Fruit fly (Drosophila melanogaster) whole organism, embryonic: ENCODE data around the gene CG17593.
A peak's percentile ranks its signal among the peaks of the same experiment; 100 is the strongest.

ENCODE experiments used
- Abd-B ChIP-seq: fragments of 200-800 bp; sonication (Bioruptor generic); optimal IDR thresholded peaks from 2 replicates; lab custom pipeline; 2018; ENCODE audit warnings: missing biosample characterization, mild to moderate bottlenecking, missing genetic modification characterization, moderate library complexity
- Ada2b ChIP-seq: fragments of 200-800 bp; sonication (Bioruptor generic); IDR thresholded peaks from 2 replicates; pipeline ENCODE4 v1.3.6; 2022; ENCODE audit warnings: missing biosample characterization, missing genetic modification characterization
- Aef1 ChIP-seq: fragments of 200-800 bp; sonication (Bioruptor generic); IDR thresholded peaks from 3 replicates; pipeline ENCODE4 v1.3.6; 2022; ENCODE audit warnings: missing biosample characterization, missing genetic modification characterization
- Bdp1 ChIP-seq: fragments of 200-800 bp; sonication (Bioruptor generic); optimal IDR thresholded peaks from 3 replicates; lab custom pipeline; 2016; ENCODE audit warnings: missing biosample characterization, missing genetic modification characterization
- CG10209 ChIP-seq: fragments of 200-800 bp; sonication (Bioruptor generic); optimal IDR thresholded peaks from 3 replicates; lab custom pipeline; 2017; ENCODE audit warnings: missing biosample characterization, mild to moderate bottlenecking, missing genetic modification characterization, missing genetic modification reagents
- CG10462 ChIP-seq: fragments of 200-800 bp; sonication (Bioruptor generic); optimal IDR thresholded peaks from 2 replicates; lab custom pipeline; 2016; ENCODE audit warnings: missing biosample characterization, missing genetic modification characterization
- CG10959 ChIP-seq: fragments of 200-800 bp; sonication (Bioruptor generic); IDR thresholded peaks from 2 replicates; pipeline ENCODE4 v1.3.6; 2022; ENCODE audit warnings: missing biosample characterization, missing genetic modification characterization
- CG11504 ChIP-seq: fragments of 200-800 bp; sonication (Bioruptor generic); optimal IDR thresholded peaks from 3 replicates; lab custom pipeline; 2019; ENCODE audit warnings: missing biosample characterization, mild to moderate bottlenecking, missing genetic modification characterization, moderate library complexity
- CG13775 ChIP-seq: fragments of 200-800 bp; sonication (Bioruptor generic); optimal IDR thresholded peaks from 3 replicates; lab custom pipeline; 2017; ENCODE audit warnings: missing biosample characterization, mild to moderate bottlenecking, missing genetic modification characterization
- CG14710 ChIP-seq: fragments of 200-800 bp; sonication (Bioruptor generic); optimal IDR thresholded peaks from 3 replicates; lab custom pipeline; 2019; ENCODE audit warnings: missing biosample characterization, mild to moderate bottlenecking, missing genetic modification characterization, moderate library complexity
- CG1603 ChIP-seq: fragments of 200-800 bp; sonication (Bioruptor generic); optimal IDR thresholded peaks from 2 replicates; lab custom pipeline; 2019; ENCODE audit warnings: missing biosample characterization, mild to moderate bottlenecking, missing genetic modification characterization, moderate library complexity
- CG17186 ChIP-seq: fragments of 200-800 bp; sonication (Bioruptor generic); optimal IDR thresholded peaks from 3 replicates; lab custom pipeline; 2017; ENCODE audit warnings: missing biosample characterization, missing genetic modification reagents, missing genetic modification characterization
- CG2120 ChIP-seq: fragments of 200-800 bp; sonication (Bioruptor generic); optimal IDR thresholded peaks from 3 replicates; lab custom pipeline; 2016; ENCODE audit warnings: missing biosample characterization, missing genetic modification characterization
- CG3163 ChIP-seq: fragments of 200-800 bp; sonication (Bioruptor generic); optimal IDR thresholded peaks from 3 replicates; lab custom pipeline; 2016; ENCODE audit warnings: missing biosample characterization, missing genetic modification characterization
- CG3281 ChIP-seq: fragments of 200-800 bp; sonication (Bioruptor generic); optimal IDR thresholded peaks from 3 replicates; lab custom pipeline; 2017; ENCODE audit warnings: missing biosample characterization, mild to moderate bottlenecking, missing genetic modification characterization
- CG5180 ChIP-seq: fragments of 200-800 bp; sonication (Bioruptor generic); optimal IDR thresholded peaks from 3 replicates; lab custom pipeline; 2017; ENCODE audit warnings: missing biosample characterization, missing genetic modification characterization, mild to moderate bottlenecking, moderate library complexity, missing genetic modification reagents
- CG6813 ChIP-seq: fragments of 200-800 bp; sonication (Bioruptor generic); optimal IDR thresholded peaks from 2 replicates; lab custom pipeline; 2017; ENCODE audit warnings: missing biosample characterization, missing genetic modification characterization, mild to moderate bottlenecking, moderate library complexity, missing genetic modification reagents
- CG8281 ChIP-seq: fragments of 200-800 bp; sonication (Bioruptor generic); optimal IDR thresholded peaks from 2 replicates; lab custom pipeline; 2018; ENCODE audit warnings: missing biosample characterization, mild to moderate bottlenecking, missing genetic modification characterization, moderate library complexity
- CG8388 ChIP-seq: fragments of 200-800 bp; sonication (Bioruptor generic); optimal IDR thresholded peaks from 2 replicates; lab custom pipeline; 2019; ENCODE audit warnings: missing biosample characterization, mild to moderate bottlenecking, missing genetic modification characterization, moderate library complexity
- CG9215 ChIP-seq: fragments of 200-800 bp; sonication (Bioruptor generic); IDR thresholded peaks from 2 replicates; pipeline ENCODE4 v1.3.6; 2022; ENCODE audit warnings: missing biosample characterization, missing genetic modification characterization
- CG9437 ChIP-seq: fragments of 200-800 bp; sonication (Bioruptor generic); optimal IDR thresholded peaks from 2 replicates; lab custom pipeline; 2018; ENCODE audit warnings: missing biosample characterization, mild to moderate bottlenecking, missing genetic modification characterization
- CG9609 ChIP-seq: fragments of 200-800 bp; sonication (Bioruptor generic); optimal IDR thresholded peaks from 3 replicates; lab custom pipeline; 2016; ENCODE audit warnings: missing biosample characterization, missing genetic modification characterization
- CoRest ChIP-seq: fragments of 200-800 bp; sonication (Bioruptor generic); optimal IDR thresholded peaks from 3 replicates; lab custom pipeline; 2018; ENCODE audit warnings: missing biosample characterization, mild to moderate bottlenecking, missing genetic modification characterization, moderate library complexity
- D19A ChIP-seq: fragments of 200-800 bp; optimal IDR thresholded peaks from 3 replicates; lab custom pipeline; 2019; ENCODE audit warnings: missing biosample characterization, mild to moderate bottlenecking, missing genetic modification characterization, moderate library complexity
- Drgx ChIP-seq: fragments of 200-800 bp; sonication (Bioruptor generic); IDR thresholded peaks from 2 replicates; pipeline ENCODE4 v1.3.6; 2022; ENCODE audit warnings: missing biosample characterization, missing genetic modification characterization
- Hmr ChIP-seq: fragments of 200-800 bp; sonication (Bioruptor generic); optimal IDR thresholded peaks from 3 replicates; lab custom pipeline; 2017; ENCODE audit warnings: mild to moderate bottlenecking, missing biosample characterization, missing genetic modification reagents, missing genetic modification characterization
- Mrtf ChIP-seq: fragments of 200-800 bp; sonication (Bioruptor generic); IDR thresholded peaks from 3 replicates; pipeline ENCODE4 v1.3.6; 2022; ENCODE audit warnings: missing biosample characterization, missing genetic modification characterization
- NC2α ChIP-seq: fragments of 200-800 bp; sonication (Bioruptor generic); optimal IDR thresholded peaks from 2 replicates; lab custom pipeline; 2016; ENCODE audit warnings: missing biosample characterization, missing genetic modification characterization
- Nf-YB ChIP-seq: fragments of 200-800 bp; sonication (Bioruptor generic); optimal IDR thresholded peaks from 3 replicates; lab custom pipeline; 2019; ENCODE audit warnings: missing biosample characterization, mild to moderate bottlenecking, missing genetic modification characterization, moderate library complexity
- Oli ChIP-seq: fragments of 200-800 bp; sonication (Bioruptor generic); optimal IDR thresholded peaks from 2 replicates; lab custom pipeline; 2018; ENCODE audit warnings: missing biosample characterization, mild to moderate bottlenecking, missing genetic modification characterization, moderate library complexity
- Opbp ChIP-seq: fragments of 200-800 bp; sonication (Bioruptor generic); IDR thresholded peaks from 3 replicates; pipeline ENCODE4 v1.3.6; 2022; ENCODE audit warnings: missing biosample characterization, missing genetic modification characterization; ENCODE audit not compliant: partially characterized antibody
- Pdp1 ChIP-seq, 2 experiments: fragments of 200-800 bp; sonication (Bioruptor generic); optimal IDR thresholded peaks; 3 replicates each; lab custom pipeline; 2016; ENCODE audit warnings: missing biosample characterization in 2 of 2, missing genetic modification characterization in 2 of 2, mild to moderate bottlenecking in 1 of 2, moderate library complexity in 1 of 2
- Rfx ChIP-seq: fragments of 200-800 bp; sonication (Bioruptor generic); IDR thresholded peaks from 2 replicates; pipeline ENCODE4 v1.3.6; 2022; ENCODE audit warnings: missing biosample characterization, missing genetic modification characterization
- az2 ChIP-seq: fragments of 200-800 bp; sonication (Bioruptor generic); optimal IDR thresholded peaks from 3 replicates; lab custom pipeline; 2016; ENCODE audit warnings: missing biosample characterization, missing genetic modification characterization
- bcd ChIP-seq: fragments of 200-800 bp; sonication (Bioruptor generic); optimal IDR thresholded peaks from 2 replicates; lab custom pipeline; 2017; ENCODE audit warnings: missing biosample characterization, mild to moderate bottlenecking, missing genetic modification characterization
- caup ChIP-seq: fragments of 200-800 bp; sonication (Bioruptor generic); optimal IDR thresholded peaks from 3 replicates; lab custom pipeline; 2017; ENCODE audit warnings: missing biosample characterization, mild to moderate bottlenecking, missing genetic modification characterization, moderate library complexity; ENCODE audit not compliant: severe bottlenecking
- ems ChIP-seq: fragments of 200-800 bp; sonication (Bioruptor generic); optimal IDR thresholded peaks from 3 replicates; lab custom pipeline; 2016; ENCODE audit warnings: missing biosample characterization, missing genetic modification characterization
- esg ChIP-seq: fragments of 200-800 bp; sonication (Bioruptor generic); conservative IDR thresholded peaks from 2 replicates; pipeline ENCODE4 v1.3.6; 2022; ENCODE audit warnings: missing biosample characterization, missing genetic modification characterization
- eve ChIP-seq, 2 experiments: fragments of >200 bp; optimal IDR thresholded peaks; 2 replicates each; lab custom pipeline; 2017; ENCODE audit warnings: missing biosample characterization in 2 of 2, missing genetic modification characterization in 2 of 2
- fu2 ChIP-seq: fragments of 200-800 bp; sonication (Bioruptor generic); optimal IDR thresholded peaks from 2 replicates; lab custom pipeline; 2016; ENCODE audit warnings: missing biosample characterization, missing genetic modification characterization
- gro ChIP-seq: fragments of 200-800 bp; sonication (Bioruptor generic); optimal IDR thresholded peaks from 2 replicates; lab custom pipeline; 2016; ENCODE audit warnings: missing biosample characterization, missing genetic modification characterization
- her ChIP-seq: fragments of 200-800 bp; sonication (Bioruptor generic); optimal IDR thresholded peaks from 2 replicates; lab custom pipeline; 2016; ENCODE audit warnings: missing biosample characterization, missing genetic modification characterization
- ken ChIP-seq: fragments of 200-800 bp; sonication (Bioruptor generic); IDR thresholded peaks from 3 replicates; pipeline ENCODE4 v1.3.6; 2022; ENCODE audit warnings: missing biosample characterization, missing genetic modification characterization
- mam ChIP-seq: fragments of 200-800 bp; sonication (Bioruptor generic); optimal IDR thresholded peaks from 3 replicates; lab custom pipeline; 2016; ENCODE audit warnings: missing biosample characterization, missing genetic modification characterization
- row ChIP-seq: fragments of 200-800 bp; sonication (Bioruptor generic); IDR thresholded peaks from 3 replicates; pipeline ENCODE4 v1.3.6; 2022; ENCODE audit warnings: missing biosample characterization, missing genetic modification characterization
- schlank ChIP-seq: fragments of 200-800 bp; sonication (Bioruptor generic); optimal IDR thresholded peaks from 2 replicates; lab custom pipeline; 2018; ENCODE audit warnings: missing biosample characterization, mild to moderate bottlenecking, missing genetic modification characterization
- sisA ChIP-seq: fragments of 200-800 bp; sonication (Bioruptor generic); IDR thresholded peaks from 2 replicates; pipeline ENCODE4 v1.3.6; 2022; ENCODE audit warnings: missing biosample characterization, missing genetic modification characterization
- tx ChIP-seq: fragments of 200-800 bp; sonication (Bioruptor generic); optimal IDR thresholded peaks from 2 replicates; lab custom pipeline; 2016; ENCODE audit warnings: missing biosample characterization, missing genetic modification characterization
- zfh2 ChIP-seq: fragments of 200-800 bp; sonication (Bioruptor generic); optimal IDR thresholded peaks from 2 replicates; lab custom pipeline; 2016; ENCODE audit warnings: missing biosample characterization, missing genetic modification characterization

The CG17593 gene

dm6 chr2L:3477057-3477755 is 37.5 kb upstream of the CG17593 start (continued):
- peak; percentile 65 for TF ChIP-seq CoRest (tag; lab: Kevin White, UChicago)
- TF ChIP-seq gro = peak; percentile 1
- no peak for TF ChIP-seq Opbp (GFP tag; lab: Robert Waterston, UW)
- TF ChIP-seq CG9609 (GFP tag; lab: Kevin White, UChicago) = peak; percentile 44
- no peak for TF ChIP-seq Bdp1 (GFP tag; lab: Kevin White, UChicago)
- TF ChIP-seq ken (GFP tag; lab: Robert Waterston, UW) = peak; percentile 6; the same call in 1 of the 3 replicates
- peak; percentile 28; the same call in 1 of the 2 replicates for TF ChIP-seq Drgx (GFP tag; lab: Robert Waterston, UW)
- TF ChIP-seq CG3281 = peak; percentile 41
- 0 out of 2 replicates have a peak, but pooled peaks have one; percentile 6 for TF ChIP-seq esg (GFP tag; lab: Robert Waterston, UW)
- TF ChIP-seq CG9437 (GFP tag; lab: Kevin White, UChicago) = peak; percentile 48
- TF ChIP-seq zfh2 (GFP tag; lab: Kevin White, UChicago) = peak; percentile 42
- TF ChIP-seq Mrtf (GFP tag; lab: Robert Waterston, UW) = peak; percentile 37; the same call in 1 of the 3 replicates
- peak; percentile 43 to 47 for TF ChIP-seq Pdp1 (GFP tag; optimal IDR thresholded peaks at IDR 0.05; lab: Kevin White, UChicago)
- peak; percentile 83 for TF ChIP-seq CG2120 (GFP tag; lab: Kevin White, UChicago)
- TF ChIP-seq CG8281 (tag; lab: Kevin White, UChicago) = no peak
- TF ChIP-seq CG1603 (tag; lab: Kevin White, UChicago) = peak; percentile 18
- peak; percentile 40; the same call in 1 of the 2 replicates for TF ChIP-seq Rfx (GFP tag; lab: Robert Waterston, UW)
- TF ChIP-seq CG8388 (GFP tag; lab: Kevin White, UChicago) = peak; percentile 15
- TF ChIP-seq CG10209 (GFP tag; lab: Kevin White, UChicago) = peak; percentile 52
- no peak for TF ChIP-seq eve (GFP tag; optimal IDR thresholded peaks at IDR 0.05; lab: Kevin White, UChicago)
- peak; percentile 42 for TF ChIP-seq bcd (GFP tag; lab: Kevin White, UChicago)
- TF ChIP-seq CG10959 = no peak
- TF ChIP-seq NC2α (GFP tag; lab: Kevin White, UChicago) = peak; percentile 7
- TF ChIP-seq Hmr (GFP tag; lab: Kevin White, UChicago) = peak; percentile 28
- TF ChIP-seq CG14710 (tag; lab: Kevin White, UChicago) = no peak
- peak; percentile 76 for TF ChIP-seq row
- TF ChIP-seq CG9215 = peak; percentile 27; the same call in 1 of the 2 replicates
- peak; percentile 43 for TF ChIP-seq schlank (tag; lab: Kevin White, UChicago)
- TF ChIP-seq her (GFP tag; lab: Kevin White, UChicago) = peak; percentile 5
- peak; percentile 6 for TF ChIP-seq D19A (tag; lab: Kevin White, UChicago)
- TF ChIP-seq tx (GFP tag; lab: Kevin White, UChicago) = peak; percentile 37
- peak; percentile 58 for TF ChIP-seq CG13775
- peak; percentile 22 for TF ChIP-seq ems (GFP tag; lab: Kevin White, UChicago)
- TF ChIP-seq caup (GFP tag; lab: Kevin White, UChicago) = peak; percentile 4
- TF ChIP-seq Abd-B = peak; percentile 15
- peak; percentile 44 for TF ChIP-seq az2 (GFP tag; lab: Kevin White, UChicago)
- no peak for TF ChIP-seq Nf-YB (GFP tag; lab: Kevin White, UChicago)
- peak; percentile 50 for TF ChIP-seq Oli (tag; lab: Kevin White, UChicago)
- TF ChIP-seq sisA (GFP tag; lab: Robert Waterston, UW) = peak; percentile 21; the same call in 1 of the 2 replicates
- TF ChIP-seq CG11504 = peak; percentile 62
- TF ChIP-seq mam (GFP tag; lab: Kevin White, UChicago) = peak; percentile 51
- peak; percentile 40; the same call in 1 of the 3 replicates for TF ChIP-seq Aef1 (GFP tag; lab: Robert Waterston, UW)
- TF ChIP-seq fu2 (GFP tag; lab: Kevin White, UChicago) = no peak
- TF ChIP-seq Ada2b (GFP tag; lab: Robert Waterston, UW) = peak; percentile 23; the same call in 1 of the 2 replicates
- TF ChIP-seq CG6813 = no peak
- TF ChIP-seq CG5180 (GFP tag; lab: Kevin White, UChicago) = no peak
- no peak for TF ChIP-seq CG17186
- peak; percentile 5 for TF ChIP-seq CG3163 (GFP tag; lab: Kevin White, UChicago)
- no peak for TF ChIP-seq CG10462 (GFP tag; lab: Kevin White, UChicago)
